Worm (Caenorhabditis elegans) whole organism, L1 larva: ENCODE measurements around the gene cng-3.

Source experiments
- ceh-63 ChIP-seq: fragments of 200-800 bp; sonication (Bioruptor generic); optimal IDR thresholded peaks from 2 replicates; lab custom pipeline; 2018; ENCODE audit warnings: mild to moderate bottlenecking, missing genetic modification characterization, missing compliant biosample characterization
- ces-1 ChIP-seq: fragments of 150-350 bp; optimal IDR thresholded peaks from 2 replicates; lab custom pipeline; 2014; ENCODE audit warnings: missing biosample characterization, missing genetic modification reagents, missing genetic modification characterization
- dpl-1 ChIP-seq, 3 experiments: fragments of 150-350 bp in 2 of 3; sonication (generic microtip) in 1 of 3; optimal IDR thresholded peaks; 2 replicates each; lab custom pipeline; 2014 to 2017; ENCODE audit warnings: missing biosample characterization in 3 of 3, missing genetic modification characterization in 3 of 3, missing genetic modification reagents in 3 of 3
- egl-27 ChIP-seq, 2 experiments: fragments of 150-350 bp in 1 of 2; sonication (generic microtip); optimal IDR thresholded peaks; 3 replicates each; lab custom pipeline; 2017 to 2018; ENCODE audit warnings: missing biosample characterization in 2 of 2, missing genetic modification characterization in 2 of 2, missing genetic modification reagents in 2 of 2
- elt-2 ChIP-seq: sonication (generic microtip); optimal IDR thresholded peaks from 2 replicates; lab custom pipeline; 2016; ENCODE audit warnings: missing genetic modification characterization, mild to moderate bottlenecking, inconsistent platforms, missing compliant biosample characterization, missing genetic modification reagents
- grh-1 ChIP-seq: fragments of 200-800 bp; sonication (Bioruptor generic); IDR thresholded peaks from 2 replicates; pipeline ENCODE4 v1.3.6; 2022; ENCODE audit warnings: missing genetic modification reagents, missing genetic modification characterization, missing compliant biosample characterization
- pqm-1 ChIP-seq: sonication (generic microtip); optimal IDR thresholded peaks from 3 replicates; lab custom pipeline; 2017; ENCODE audit warnings: missing biosample characterization, missing genetic modification characterization
- snpc-4 ChIP-seq: fragments of 150-350 bp; optimal IDR thresholded peaks from 2 replicates; lab custom pipeline; 2014; ENCODE audit warnings: missing biosample characterization, missing genetic modification characterization
- sox-4 ChIP-seq: sonication (generic microtip); optimal IDR thresholded peaks from 2 replicates; lab custom pipeline; 2016; ENCODE audit warnings: missing genetic modification characterization, missing compliant biosample characterization

DNA sequence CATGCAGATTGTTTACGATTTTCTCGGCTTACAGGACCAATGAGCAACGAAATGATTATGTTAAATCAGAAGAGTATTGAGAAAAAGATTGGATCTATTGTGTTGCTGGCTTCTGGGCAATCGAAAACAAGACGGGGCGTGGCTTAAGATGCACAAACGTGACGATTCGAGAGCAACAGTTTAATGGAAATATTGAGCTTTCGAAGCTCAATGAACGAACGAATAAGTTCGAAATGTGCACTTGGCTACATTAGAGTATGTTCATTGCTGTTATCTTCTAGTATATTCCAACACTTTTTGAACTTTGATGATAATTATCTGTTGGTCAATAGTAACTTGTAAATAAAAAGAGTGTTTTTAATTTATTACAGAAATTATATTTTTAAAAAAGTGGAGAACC lies 35.4 kb downstream of the cng-3 start, which contains the start of gene hsp-12.3:
- TF ChIP-seq pqm-1 (tag; lab: Kevin White, UChicago) = no peak
- no peak for TF ChIP-seq grh-1 (GFP tag; lab: Robert Waterston, UW)
- no peak for TF ChIP-seq sox-4
- TF ChIP-seq egl-27 (tag; optimal IDR thresholded peaks at IDR 0.05; lab: Kevin White, UChicago) = no peak
- no peak for TF ChIP-seq snpc-4 (tag; lab: Kevin White, UChicago)
- no peak for TF ChIP-seq ces-1 (GFP tag; lab: Kevin White, UChicago)
- no peak for TF ChIP-seq elt-2 (tag; lab: Kevin White, UChicago)
- TF ChIP-seq ceh-63 (GFP tag; lab: Kevin White, UChicago) = no peak
- no peak for TF ChIP-seq dpl-1 (GFP tag; optimal IDR thresholded peaks at IDR 0.05; lab: Kevin White, UChicago)
